Worm (Caenorhabditis elegans) whole organism, midembryonic: Measurements from ENCODE around the gene pqn-18.

Experiments used
- flt-1 ChIP-seq: fragments of 200-800 bp; sonication (Bioruptor generic); IDR thresholded peaks from 2 replicates; pipeline ENCODE4 v1.3.6; 2022; ENCODE audit warnings: missing genetic modification characterization, missing compliant biosample characterization
- med-1 ChIP-seq: sonication (generic microtip); optimal IDR thresholded peaks from 2 replicates; lab custom pipeline; 2017; ENCODE audit warnings: missing genetic modification characterization, mild to moderate bottlenecking, missing compliant biosample characterization, antibody characterized with exemption, missing genetic modification reagents; ENCODE audit not compliant: insufficient read depth
- ref-1 ChIP-seq: fragments of 200-800 bp; sonication (Bioruptor generic); conservative IDR thresholded peaks from 2 replicates; pipeline ENCODE4 v1.3.6; 2022; ENCODE audit warnings: missing genetic modification reagents, missing genetic modification characterization, missing compliant biosample characterization
- ztf-23 ChIP-seq: fragments of 200-800 bp; sonication (Bioruptor generic); IDR thresholded peaks from 2 replicates; pipeline ENCODE4 v1.3.6; 2022; ENCODE audit warnings: missing genetic modification reagents, missing genetic modification characterization, missing compliant biosample characterization

DNA sequence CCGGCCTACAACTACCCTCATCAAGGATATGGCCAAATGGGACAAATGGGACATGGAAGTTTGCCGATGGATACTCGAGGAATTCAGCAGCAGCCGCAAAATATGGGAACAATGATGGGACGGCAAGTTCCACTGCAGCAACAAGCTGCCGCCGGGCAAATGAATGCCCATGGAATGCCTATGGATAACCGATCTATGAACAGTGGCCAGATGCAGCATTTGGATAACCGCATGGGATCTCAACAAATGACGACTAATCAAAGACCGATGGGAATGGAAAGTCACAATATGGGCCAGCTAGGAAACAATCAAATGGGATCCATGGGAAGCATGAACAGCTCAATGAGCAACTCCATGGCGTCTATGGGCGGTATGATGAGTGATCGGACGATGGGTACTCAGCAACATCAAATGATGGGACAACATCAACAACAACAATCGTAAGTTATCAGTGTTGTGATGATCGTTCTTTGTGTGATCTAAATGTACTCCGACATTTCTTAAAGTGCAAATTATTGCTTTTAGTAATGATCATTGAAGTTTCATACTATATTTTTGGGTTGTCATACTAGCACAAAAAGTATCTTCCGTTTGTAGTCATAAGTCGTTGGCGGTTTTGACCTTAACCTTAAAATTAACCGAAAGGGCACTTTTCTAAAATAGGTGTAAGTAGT lies 5.9 kb downstream of the pqn-18 start:
- TF ChIP-seq flt-1 (GFP tag; lab: Robert Waterston, UW) (no peak), ref-1 (no peak), med-1 (GFP tag; lab: Kevin White, UChicago) (no peak), ztf-23 (GFP tag; lab: Robert Waterston, UW) (no peak)
